Fruit fly (Drosophila melanogaster): ENCODE data around the gene Sec71.

- no peak for TF ChIP-seq CG4730 (GFP tag; IDR thresholded peaks at IDR 0.05)
- TF ChIP-seq CG9797 (GFP tag; optimal IDR thresholded peaks at IDR 0.05), result no peak
- TF ChIP-seq Hr39 (optimal IDR thresholded peaks at IDR 0.05), result no peak
- no peak for TF ChIP-seq D19B (GFP tag; optimal IDR thresholded peaks at IDR 0.05)
- TF ChIP-seq usp (GFP tag; optimal IDR thresholded peaks at IDR 0.05), result no peak
- TF ChIP-seq MBD-R2 (GFP tag; IDR thresholded peaks at IDR 0.05), result no peak
- TF ChIP-seq CG12391 (tag; optimal IDR thresholded peaks at IDR 0.05), result no peak
- TF ChIP-seq klu (GFP tag; IDR thresholded peaks at IDR 0.05), result no peak
- TF ChIP-seq CG11247 (GFP tag; IDR thresholded peaks at IDR 0.05), result no peak
- no peak for TF ChIP-seq onecut (GFP tag; IDR thresholded peaks at IDR 0.05)
- no peak for TF ChIP-seq mld (GFP tag; IDR thresholded peaks at IDR 0.05; ENCODE audit: partially characterized antibody)
- TF ChIP-seq fu2 (GFP tag; optimal IDR thresholded peaks at IDR 0.05), result no peak
These were observed 54.3 kb downstream of the Sec71 start, which contains the start of gene CG7953 for dm6 chr2L:13847625-13848024.

Data from whole organism, embryonic.